Worm (Caenorhabditis elegans) whole organism, L4 larva: ENCODE data around the gene K05D4.9.

Experiments
- F10B5.3 ChIP-seq: sonication (generic microtip); optimal IDR thresholded peaks from 2 replicates; lab custom pipeline; 2016; ENCODE audit warnings: mild to moderate bottlenecking, missing genetic modification characterization, missing compliant biosample characterization
- F49E8.2 ChIP-seq: sonication (generic microtip); optimal IDR thresholded peaks from 2 replicates; lab custom pipeline; 2016; ENCODE audit warnings: missing compliant biosample characterization, mild to moderate bottlenecking, missing genetic modification characterization, borderline replicate concordance
- T26A8.4 ChIP-seq: fragments of 200-800 bp; sonication (Bioruptor generic); IDR thresholded peaks from 2 replicates; pipeline ENCODE4 v1.3.6; 2022; ENCODE audit warnings: missing genetic modification characterization, missing compliant biosample characterization
- aly-2 ChIP-seq: sonication (generic microtip); optimal IDR thresholded peaks from 2 replicates; lab custom pipeline; 2018; ENCODE audit warnings: missing biosample characterization, missing genetic modification characterization
- ama-1 ChIP-seq: fragments of 150-350 bp; optimal IDR thresholded peaks from 2 replicates; lab custom pipeline; 2014; ENCODE audit warnings: inconsistent platforms, mixed read lengths
- attf-4 ChIP-seq: sonication (generic microtip); optimal IDR thresholded peaks from 3 replicates; lab custom pipeline; 2017; ENCODE audit warnings: missing biosample characterization, missing genetic modification characterization
- ceh-32 ChIP-seq: sonication (generic microtip); optimal IDR thresholded peaks from 2 replicates; lab custom pipeline; 2016; ENCODE audit warnings: mild to moderate bottlenecking, missing genetic modification characterization, missing compliant biosample characterization; ENCODE audit not compliant: poor library complexity
- ceh-44 ChIP-seq: fragments of 200-800 bp; sonication (Bioruptor generic); IDR thresholded peaks from 2 replicates; pipeline ENCODE4 v1.3.6; 2022; ENCODE audit warnings: missing genetic modification reagents, missing genetic modification characterization, missing compliant biosample characterization
- daf-8 ChIP-seq: fragments of 200-800 bp; sonication (Bioruptor generic); IDR thresholded peaks from 2 replicates; pipeline ENCODE4 v1.3.6; 2022; ENCODE audit warnings: missing genetic modification characterization, missing compliant biosample characterization
- dmd-6 ChIP-seq: fragments of 200-800 bp; sonication (Bioruptor generic); IDR thresholded peaks from 2 replicates; pipeline ENCODE4 v1.3.6; 2022; ENCODE audit warnings: missing genetic modification reagents, missing genetic modification characterization, missing compliant biosample characterization
- dve-1 ChIP-seq: sonication (generic microtip); optimal IDR thresholded peaks from 2 replicates; lab custom pipeline; 2017; ENCODE audit warnings: antibody characterized with exemption, mild to moderate bottlenecking, missing genetic modification characterization, missing compliant biosample characterization; ENCODE audit not compliant: insufficient read depth
- fkh-10 ChIP-seq: fragments of 150-350 bp; optimal IDR thresholded peaks from 2 replicates; lab custom pipeline; 2014; ENCODE audit warnings: missing biosample characterization, missing genetic modification reagents, missing genetic modification characterization
- fos-1 ChIP-seq: fragments of 150-350 bp; optimal IDR thresholded peaks from 2 replicates; lab custom pipeline; 2014; ENCODE audit warnings: missing biosample characterization, missing genetic modification characterization
- lim-7 ChIP-seq: fragments of 200-800 bp; sonication (Bioruptor generic); IDR thresholded peaks from 2 replicates; pipeline ENCODE4 v1.3.6; 2022; ENCODE audit warnings: missing genetic modification characterization, missing compliant biosample characterization
- lin-15B ChIP-seq: fragments of 150-350 bp; sonication (generic microtip); optimal IDR thresholded peaks from 3 replicates; lab custom pipeline; 2014; ENCODE audit warnings: missing biosample characterization, missing genetic modification characterization
- lir-3 ChIP-seq: sonication (generic microtip); optimal IDR thresholded peaks from 2 replicates; lab custom pipeline; 2016; ENCODE audit warnings: mild to moderate bottlenecking, missing genetic modification characterization, missing compliant biosample characterization
- madf-9 ChIP-seq: fragments of 200-800 bp; sonication (Bioruptor generic); conservative IDR thresholded peaks from 2 replicates; pipeline ENCODE4 v1.3.6; 2022; ENCODE audit warnings: missing genetic modification reagents, missing genetic modification characterization, missing compliant biosample characterization
- mdl-1 ChIP-seq, 2 experiments: fragments of 150-350 bp in 1 of 2; sonication (generic microtip) in 1 of 2; optimal IDR thresholded peaks; 2 replicates each; lab custom pipeline; 2014 to 2017; ENCODE audit warnings: missing biosample characterization in 2 of 2, missing genetic modification characterization in 2 of 2
- mdt-29 ChIP-seq: fragments of 200-800 bp; sonication (Bioruptor generic); IDR thresholded peaks from 2 replicates; pipeline ENCODE4 v1.3.6; 2022; ENCODE audit warnings: missing genetic modification reagents, missing genetic modification characterization, missing compliant biosample characterization
- mxl-3 ChIP-seq: fragments of 200-800 bp; sonication (Bioruptor generic); optimal IDR thresholded peaks from 2 replicates; lab custom pipeline; 2018; ENCODE audit warnings: mild to moderate bottlenecking, missing genetic modification characterization, missing compliant biosample characterization
- nhr-102 ChIP-seq: sonication (generic microtip); optimal IDR thresholded peaks from 2 replicates; lab custom pipeline; 2016; ENCODE audit warnings: mild to moderate bottlenecking, missing genetic modification characterization, moderate library complexity, missing compliant biosample characterization
- nhr-42 ChIP-seq: fragments of 200-800 bp; sonication (Bioruptor generic); IDR thresholded peaks from 2 replicates; pipeline ENCODE4 v1.3.6; 2022; ENCODE audit warnings: missing genetic modification characterization, missing compliant biosample characterization
- nhr-48 ChIP-seq: sonication (generic microtip); optimal IDR thresholded peaks from 2 replicates; lab custom pipeline; 2016; ENCODE audit warnings: mild to moderate bottlenecking, missing genetic modification characterization, missing compliant biosample characterization
- nhr-76 ChIP-seq: fragments of 150-350 bp; optimal IDR thresholded peaks from 2 replicates; lab custom pipeline; 2014; ENCODE audit warnings: missing biosample characterization, missing genetic modification characterization
- nhr-77 ChIP-seq: fragments of 150-350 bp; optimal IDR thresholded peaks from 2 replicates; lab custom pipeline; 2014; ENCODE audit warnings: missing biosample characterization, missing genetic modification characterization
- pha-4 ChIP-seq, 2 experiments: fragments of 150-350 bp in 1 of 2; fragments of 200-800 bp in 1 of 2; sonication (Bioruptor generic) in 1 of 2; IDR thresholded peaks in 1 of 2; optimal IDR thresholded peaks in 1 of 2; 2 replicates each; pipeline versions ENCODE4 v1.3.6 to Lab custom; 2014 to 2022; ENCODE audit warnings: missing genetic modification characterization in 2 of 2, missing genetic modification reagents in 2 of 2, missing biosample characterization in 1 of 2, missing compliant biosample characterization in 1 of 2
- pqm-1 ChIP-seq: sonication (generic microtip); optimal IDR thresholded peaks from 2 replicates; lab custom pipeline; 2017; ENCODE audit warnings: missing biosample characterization, missing genetic modification characterization
- sdz-12 ChIP-seq: fragments of 200-800 bp; sonication (Bioruptor generic); optimal IDR thresholded peaks from 2 replicates; lab custom pipeline; 2018; ENCODE audit warnings: mild to moderate bottlenecking, missing genetic modification characterization, missing compliant biosample characterization
- set-16 ChIP-seq: fragments of 200-800 bp; sonication (Bioruptor generic); IDR thresholded peaks from 2 replicates; pipeline ENCODE4 v1.3.6; 2022; ENCODE audit warnings: missing genetic modification reagents, missing genetic modification characterization, missing compliant biosample characterization
- snpc-1.2 ChIP-seq: fragments of 200-800 bp; sonication (Bioruptor generic); IDR thresholded peaks from 2 replicates; pipeline ENCODE4 v1.3.6; 2022; ENCODE audit warnings: missing genetic modification reagents, missing genetic modification characterization, missing compliant biosample characterization
- spr-1 ChIP-seq: sonication (generic microtip); optimal IDR thresholded peaks from 2 replicates; lab custom pipeline; 2016; ENCODE audit warnings: mild to moderate bottlenecking, missing genetic modification characterization, missing compliant biosample characterization
- tag-97 ChIP-seq: fragments of 200-800 bp; sonication (Bioruptor generic); IDR thresholded peaks from 2 replicates; pipeline ENCODE4 v1.3.6; 2022; ENCODE audit warnings: missing genetic modification characterization, missing compliant biosample characterization
- unc-130 ChIP-seq: sonication (generic microtip); optimal IDR thresholded peaks from 2 replicates; lab custom pipeline; 2016; ENCODE audit warnings: missing genetic modification reagents, missing genetic modification characterization, missing compliant biosample characterization
- unc-39 ChIP-seq: sonication (generic microtip); optimal IDR thresholded peaks from 2 replicates; lab custom pipeline; 2017; ENCODE audit warnings: missing biosample characterization, missing genetic modification characterization
- unc-62 ChIP-seq, 3 experiments: fragments of 150-350 bp in 1 of 3; sonication (generic microtip); optimal IDR thresholded peaks in 2 of 3; peaks in 1 of 3; 1 replicate in 1 of 3; 2 replicates in 2 of 3; lab custom pipeline; 2014 to 2017; ENCODE audit warnings: missing biosample characterization in 3 of 3, missing genetic modification characterization in 3 of 3, missing genetic modification reagents in 3 of 3, missing genotype in 1 of 3
- vab-7 ChIP-seq: fragments of 200-800 bp; sonication (Bioruptor generic); IDR thresholded peaks from 2 replicates; pipeline ENCODE4 v1.3.6; 2022; ENCODE audit warnings: missing genetic modification reagents, missing genetic modification characterization, missing compliant biosample characterization
- zag-1 ChIP-seq: fragments of 150-350 bp; optimal IDR thresholded peaks from 2 replicates; lab custom pipeline; 2014; ENCODE audit warnings: missing biosample characterization, missing genetic modification characterization
- zfp-2 ChIP-seq: sonication (generic microtip); optimal IDR thresholded peaks from 2 replicates; lab custom pipeline; 2016; ENCODE audit warnings: mild to moderate bottlenecking, missing genetic modification characterization, missing compliant biosample characterization
- zip-2 ChIP-seq: fragments of 150-350 bp; optimal IDR thresholded peaks from 2 replicates; lab custom pipeline; 2014; ENCODE audit warnings: missing biosample characterization, missing genetic modification characterization
- ztf-7 ChIP-seq: fragments of 150-350 bp; optimal IDR thresholded peaks from 2 replicates; lab custom pipeline; 2014; ENCODE audit warnings: missing biosample characterization, missing genetic modification characterization

The K05D4.9 gene

DNA sequence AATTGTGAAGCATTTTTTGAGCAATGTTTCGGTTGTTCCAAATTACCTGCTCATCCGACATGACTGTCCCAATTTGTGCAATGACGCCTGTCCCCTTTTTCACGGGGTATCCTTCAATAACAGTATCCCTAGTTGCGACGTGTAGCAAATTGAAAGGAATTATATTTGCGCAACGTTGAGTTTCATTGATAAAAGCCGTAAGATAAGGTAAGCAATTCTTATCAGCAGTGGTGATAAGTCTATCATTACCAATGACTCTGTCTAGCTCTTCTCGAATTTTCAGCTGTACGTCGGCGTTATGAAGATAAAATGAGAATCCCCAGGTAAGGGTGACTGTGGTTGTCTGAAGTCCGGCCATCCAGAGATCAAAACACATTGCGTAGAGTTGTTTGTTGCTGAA lies 2.5 kb upstream of the K05D4.9 start:
- TF ChIP-seq aly-2 (tag; lab: Kevin White, UChicago), result no peak
- TF ChIP-seq sdz-12, result no peak
- TF ChIP-seq unc-130 (GFP tag; lab: Kevin White, UChicago), result no peak
- no peak for TF ChIP-seq snpc-1.2 (GFP tag; lab: Robert Waterston, UW)
- TF ChIP-seq ceh-32 (tag; lab: Kevin White, UChicago), result no peak
- no peak for TF ChIP-seq mdl-1 (tag; optimal IDR thresholded peaks at IDR 0.05; lab: Kevin White, UChicago)
- TF ChIP-seq spr-1 (tag; lab: Kevin White, UChicago), result no peak
- no peak for TF ChIP-seq mdt-29 (GFP tag; lab: Robert Waterston, UW)
- no peak for TF ChIP-seq unc-39 (tag; lab: Kevin White, UChicago)
- TF ChIP-seq nhr-77 (tag; lab: Kevin White, UChicago), result no peak
- no peak for TF ChIP-seq zfp-2 (tag; lab: Kevin White, UChicago)
- TF ChIP-seq pqm-1 (tag; lab: Kevin White, UChicago), result no peak

DNA sequence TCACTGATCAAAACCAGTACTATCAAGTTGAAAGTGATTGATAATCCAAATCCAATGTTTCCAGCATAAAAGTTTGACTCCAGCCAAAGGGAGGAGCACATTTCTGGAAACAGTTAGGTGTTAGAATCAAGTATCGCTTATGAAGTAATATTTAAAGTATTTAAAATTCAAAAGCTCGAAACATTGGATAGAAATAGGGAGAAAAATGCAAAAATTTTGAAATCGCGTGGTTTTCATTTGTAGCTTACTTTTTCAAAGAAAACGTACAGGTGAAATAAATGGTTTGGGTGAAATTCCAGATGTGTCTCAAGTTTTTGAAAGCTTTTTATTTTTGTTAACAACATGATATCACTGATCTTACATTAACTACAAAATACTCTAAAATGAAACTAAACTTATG lies 2.6 kb downstream of the K05D4.9 start, which contains the start of gene str-111:
TSS of gene str-111 (minus strand) at position 101 of the 400 bp plus-strand sequence.
- TF ChIP-seq mxl-3 (GFP tag; lab: Kevin White, UChicago) (no peak), daf-8 (GFP tag; lab: Robert Waterston, UW) (no peak), nhr-102 (tag; lab: Kevin White, UChicago) (no peak), F10B5.3 (tag; lab: Kevin White, UChicago) (no peak), set-16 (no peak), pha-4 (GFP tag; IDR thresholded peaks at IDR 0.05; lab: Robert Waterston, UW) (no peak), pha-4 (tag; optimal IDR thresholded peaks at IDR 0.05; lab: Kevin White, UChicago) (no peak), fos-1 (tag; lab: Kevin White, UChicago) (no peak), lin-15B (tag; lab: Kevin White, UChicago) (no peak), nhr-42 (GFP tag; lab: Robert Waterston, UW) (no peak), T26A8.4 (GFP tag; lab: Robert Waterston, UW) (no peak)

DNA sequence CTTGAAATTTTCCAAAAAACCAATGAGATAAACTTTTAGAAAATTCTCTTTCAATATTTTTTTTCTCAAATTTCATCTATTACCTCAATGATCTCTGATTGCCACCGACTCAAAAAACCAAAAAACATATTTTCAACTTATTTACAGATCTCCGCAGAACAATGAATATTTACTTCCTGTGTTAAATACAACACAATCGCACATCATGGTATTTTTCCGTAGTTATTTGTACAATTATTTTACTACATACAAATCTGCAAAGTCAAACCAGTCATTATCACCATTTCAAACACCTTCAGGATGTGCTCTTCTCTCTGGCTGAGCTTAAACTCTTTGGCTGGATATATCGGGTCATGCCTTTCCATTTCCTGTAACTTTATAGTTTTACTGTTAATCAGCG lies 5.7 kb downstream of the K05D4.9 start, which contains the start of gene str-108:
TSS of gene str-108 (plus strand) at position 301 of the 400 bp plus-strand sequence.
- TF ChIP-seq nhr-77 (tag; lab: Kevin White, UChicago) (no peak), ceh-44 (GFP tag; lab: Robert Waterston, UW) (no peak), zip-2 (tag; lab: Kevin White, UChicago) (no peak), ztf-7 (tag; lab: Kevin White, UChicago) (no peak), mdl-1 (tag; optimal IDR thresholded peaks at IDR 0.05; lab: Kevin White, UChicago) (no peak)

DNA sequence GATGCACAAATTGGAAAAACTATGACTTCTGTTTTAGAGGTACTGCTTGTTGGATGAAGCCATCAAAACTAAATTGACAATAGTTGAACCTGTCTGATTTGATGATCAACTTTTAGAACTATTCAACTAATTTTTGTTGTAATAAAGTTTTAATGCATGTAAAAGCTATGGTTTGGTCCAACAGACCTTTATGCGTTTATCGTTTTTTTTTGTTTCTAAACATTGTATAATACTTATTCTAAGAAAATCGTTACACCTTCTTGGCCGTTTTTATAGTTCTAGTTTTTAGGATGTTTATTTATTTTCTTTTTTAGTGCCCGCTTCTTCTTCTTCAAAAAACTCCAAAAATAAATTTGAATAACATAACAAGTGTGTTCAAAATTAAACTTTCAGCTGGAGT lies 7.9 kb downstream of the K05D4.9 start, which contains the start of gene F10A3.12:
TSS of gene F10A3.12 (plus strand) at position 301 of the 400 bp plus-strand sequence.
- no peak for TF ChIP-seq nhr-76 (tag; lab: Kevin White, UChicago)
- TF ChIP-seq lir-3 (tag; lab: Kevin White, UChicago), result no peak
- no peak for TF ChIP-seq lim-7 (GFP tag; lab: Robert Waterston, UW)
- no peak for TF ChIP-seq unc-39 (tag; lab: Kevin White, UChicago)
- TF ChIP-seq vab-7 (GFP tag; lab: Robert Waterston, UW), result no peak
- TF ChIP-seq ama-1, result no peak
- TF ChIP-seq, all 104 proteins: peak for 0

DNA sequence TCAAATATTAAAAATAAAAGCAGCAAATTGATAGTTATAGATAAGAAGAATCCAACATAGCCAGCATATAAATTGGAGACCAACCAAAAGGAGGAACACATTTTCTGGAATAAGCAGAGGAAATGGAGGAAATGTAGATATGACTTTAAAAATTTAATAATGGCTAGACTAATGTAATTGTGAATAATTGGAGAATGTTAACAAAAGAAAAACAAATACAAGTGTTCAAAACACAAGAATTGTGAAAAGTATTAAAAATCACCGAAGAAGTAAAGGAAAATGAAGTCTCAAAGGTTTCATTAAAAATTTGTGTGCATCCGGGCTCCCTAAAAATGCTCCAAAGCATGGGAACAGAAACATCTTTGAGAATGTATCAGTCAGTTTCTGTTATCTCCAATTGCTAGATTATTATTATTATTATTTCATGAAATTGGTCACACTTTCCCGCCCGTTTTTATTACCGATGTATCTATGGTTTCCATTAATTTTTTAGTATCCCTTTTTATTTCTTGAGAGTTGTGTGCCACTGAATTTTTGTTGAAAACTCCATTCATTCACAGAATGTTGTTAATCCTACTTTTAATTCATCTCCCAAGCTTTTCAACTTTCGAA lies 9.4 kb downstream of the K05D4.9 start, which contains the start of the genes str-109 and F10A3.11:
TSS of gene str-109 (minus strand) at position 101 of the 612 bp plus-strand sequence.
TSS of gene F10A3.11 (plus strand) at position 562 of the 612 bp plus-strand sequence.
- TF ChIP-seq unc-130 (GFP tag; lab: Kevin White, UChicago) (no peak), dmd-6 (GFP tag; lab: Robert Waterston, UW) (no peak), fos-1 (tag; lab: Kevin White, UChicago) (no peak), zip-2 (tag; lab: Kevin White, UChicago) (no peak), unc-62 (GFP tag; optimal IDR thresholded peaks at IDR 0.05 in 1 of 2; lab: Kevin White, UChicago) (no peak), unc-62 (tag; optimal IDR thresholded peaks at IDR 0.05; lab: Kevin White, UChicago) (no peak), pqm-1 (tag; lab: Kevin White, UChicago) (no peak), nhr-48 (tag; lab: Kevin White, UChicago) (no peak), dve-1 (tag; lab: Kevin White, UChicago) (no peak), F49E8.2 (tag; lab: Kevin White, UChicago) (no peak), madf-9 (no peak), zag-1 (no peak), F10B5.3 (tag; lab: Kevin White, UChicago) (no peak), tag-97 (GFP tag; lab: Robert Waterston, UW) (no peak), attf-4 (tag; lab: Kevin White, UChicago) (no peak), fkh-10 (GFP tag; lab: Kevin White, UChicago) (no peak)
